Fruit fly (Drosophila melanogaster): ENCODE data around the gene eIF4E1.

eIF4E1 gene

DNA sequence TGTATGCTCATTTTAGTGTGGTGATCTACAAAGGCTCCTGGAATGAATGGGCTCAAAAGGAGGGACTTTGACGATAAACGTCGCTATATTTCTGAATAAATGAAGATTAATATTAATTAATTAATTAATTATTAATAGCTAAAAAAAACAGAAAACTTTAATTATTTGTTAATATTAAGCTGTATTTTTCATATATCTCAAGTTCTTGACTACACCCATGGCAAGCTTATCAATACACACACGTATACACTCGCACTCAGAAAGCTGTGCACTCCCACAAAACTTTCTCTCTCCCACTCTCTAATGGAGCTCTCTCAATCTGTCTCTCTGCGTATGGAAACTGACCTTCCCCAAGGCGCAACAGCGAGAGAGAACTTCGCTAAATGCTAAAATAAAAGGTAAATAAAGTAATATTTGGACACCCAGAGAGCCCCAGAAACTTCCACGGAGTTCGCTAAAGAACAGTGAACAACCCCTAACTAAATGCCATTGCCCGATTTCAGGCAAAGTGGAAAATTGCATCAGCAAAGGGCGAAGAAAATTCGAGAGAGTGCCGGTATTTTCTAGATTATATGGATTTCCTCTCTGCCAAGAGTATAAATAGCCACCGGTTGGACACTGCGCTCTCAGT, 28.8 kb downstream of the eIF4E1 start (continued):
- TF ChIP-seq Eip74EF (GFP tag; optimal IDR thresholded peaks at IDR 0.05) (peak in 1 of 2 experiments; percentile 53), ken (GFP tag; IDR thresholded peaks at IDR 0.05) (peak; percentile 73), Asciz (GFP tag; optimal IDR thresholded peaks at IDR 0.05) (peak; percentile 62), HLH4C (GFP tag; IDR thresholded peaks at IDR 0.05; ENCODE audit: partially characterized antibody) (no peak), dmrt99B (tag; optimal IDR thresholded peaks at IDR 0.05) (peak; percentile 78), gsb (GFP tag; IDR thresholded peaks at IDR 0.05) (peak; percentile 17; the same call in 1 of the 2 replicates), Oli (tag; optimal IDR thresholded peaks at IDR 0.05) (peak; percentile 72), CG13424 (tag; optimal IDR thresholded peaks at IDR 0.05) (peak; percentile 77), Atf-2 (GFP tag; optimal IDR thresholded peaks at IDR 0.05) (no peak), CG6813 (GFP tag; optimal IDR thresholded peaks at IDR 0.05) (peak; percentile 75), sqz (GFP tag; optimal IDR thresholded peaks at IDR 0.05) (no peak), CG33557 (GFP tag; optimal IDR thresholded peaks at IDR 0.05) (peak; percentile 34), psq (GFP tag; optimal IDR thresholded peaks at IDR 0.05) (peak; percentile 9), cg (GFP tag; optimal IDR thresholded peaks at IDR 0.05) (peak; percentile 74), CG18011 (GFP tag; optimal IDR thresholded peaks at IDR 0.05) (peak; percentile 47), CoRest (tag; optimal IDR thresholded peaks at IDR 0.05) (peak; percentile 69), CG1024 (GFP tag; IDR thresholded peaks at IDR 0.05) (0 out of 2 replicates have a peak, but pooled peaks have one; percentile 32), CG11504 (tag; optimal IDR thresholded peaks at IDR 0.05) (peak; percentile 74), CG1233 (GFP tag; optimal IDR thresholded peaks at IDR 0.05) (peak; percentile 42), CG2129 (GFP tag; IDR thresholded peaks at IDR 0.05; ENCODE audit: partially characterized antibody) (peak; percentile 23; the same call in 1 of the 2 replicates), CG10147 (GFP tag; optimal IDR thresholded peaks at IDR 0.05) (peak; percentile 77), CG3726 (GFP tag; IDR thresholded peaks at IDR 0.05) (0 out of 3 replicates have a peak, but pooled peaks have one; percentile 40), BtbVII (GFP tag; optimal IDR thresholded peaks at IDR 0.05) (peak; percentile 73), so (GFP tag; IDR thresholded peaks at IDR 0.05) (peak; percentile 80), CG18764 (GFP tag; optimal IDR thresholded peaks at IDR 0.05) (peak; percentile 36), Adf1 (GFP tag; IDR thresholded peaks at IDR 0.05) (no peak), row (GFP tag; IDR thresholded peaks at IDR 0.05) (peak; percentile 66), CG1792 (GFP tag; optimal IDR thresholded peaks at IDR 0.05) (no peak), CG8765 (GFP tag; IDR thresholded peaks at IDR 0.05) (no peak), zfh2 (GFP tag; optimal IDR thresholded peaks at IDR 0.05) (no peak), Dll (GFP tag; IDR thresholded peaks at IDR 0.05; ENCODE audit: partially characterized antibody) (peak; percentile 62; the same call in 2 of the 4 replicates), NK7.1 (GFP tag; optimal IDR thresholded peaks at IDR 0.05) (no peak), tin (GFP tag; optimal IDR thresholded peaks at IDR 0.05) (peak; percentile 43), chn (GFP tag; optimal IDR thresholded peaks at IDR 0.05) (peak; percentile 6), Lhr (GFP tag; optimal IDR thresholded peaks at IDR 0.05) (peak; percentile 2), gcm2 (GFP tag; optimal IDR thresholded peaks at IDR 0.05) (no peak), Awh (GFP tag; IDR thresholded peaks at IDR 0.05) (peak; percentile 87), crol (GFP tag; IDR thresholded peaks at IDR 0.05) (no peak), CG10267 (tag; optimal IDR thresholded peaks at IDR 0.05) (peak; percentile 61), Ets97D (GFP tag; optimal IDR thresholded peaks at IDR 0.05) (no peak), CG14441 (GFP tag; IDR thresholded peaks at IDR 0.05) (peak; percentile 56), lmd (GFP tag; IDR thresholded peaks at IDR 0.05) (peak; percentile 75), fd3F (GFP tag; optimal IDR thresholded peaks at IDR 0.05) (peak; percentile 4), aop (GFP tag; IDR thresholded peaks at IDR 0.05) (no peak), Optix (GFP tag; IDR thresholded peaks at IDR 0.05) (peak; percentile 56; the same call in 1 of the 3 replicates), CG34422 (GFP tag; IDR thresholded peaks at IDR 0.05) (peak; percentile 67; the same call in 1 of the 3 replicates), CG2202 (tag; optimal IDR thresholded peaks at IDR 0.05) (peak; percentile 1), CG4730 (GFP tag; IDR thresholded peaks at IDR 0.05) (peak; percentile 45; the same call in 1 of the 2 replicates), scrt (GFP tag; optimal IDR thresholded peaks at IDR 0.05) (peak; percentile 94)
